Worm (Caenorhabditis elegans): ENCODE results near the gene Y75B8A.18.

DNA sequence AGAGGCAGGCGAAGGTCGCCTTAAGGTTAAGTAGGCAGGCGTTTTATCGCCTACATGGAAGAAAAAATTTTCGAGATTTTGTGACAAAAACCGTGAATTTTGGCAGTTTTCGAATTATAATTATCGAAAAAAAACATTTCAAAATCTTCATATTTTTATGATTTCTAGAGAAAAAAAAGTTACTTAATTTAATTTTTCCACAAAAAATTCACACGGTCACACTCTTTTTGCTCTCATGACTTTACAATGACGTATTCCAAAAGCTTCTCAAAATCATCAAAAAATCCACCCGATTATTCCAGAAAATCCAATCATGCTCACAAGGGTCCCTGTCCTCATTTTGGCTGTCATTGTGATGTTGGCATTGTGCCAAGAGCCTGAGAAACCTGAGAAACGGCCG lies 39.9 kb downstream of the Y75B8A.18 start, which contains the start of gene lury-1:
- TF ChIP-seq lsy-12 (tag; optimal IDR thresholded peaks at IDR 0.05) = no peak
- TF ChIP-seq unc-62 (GFP tag; optimal IDR thresholded peaks at IDR 0.05) = no peak
